Fruit fly (Drosophila melanogaster): ENCODE results near the gene CG45071.

The CG45071 gene

DNA sequence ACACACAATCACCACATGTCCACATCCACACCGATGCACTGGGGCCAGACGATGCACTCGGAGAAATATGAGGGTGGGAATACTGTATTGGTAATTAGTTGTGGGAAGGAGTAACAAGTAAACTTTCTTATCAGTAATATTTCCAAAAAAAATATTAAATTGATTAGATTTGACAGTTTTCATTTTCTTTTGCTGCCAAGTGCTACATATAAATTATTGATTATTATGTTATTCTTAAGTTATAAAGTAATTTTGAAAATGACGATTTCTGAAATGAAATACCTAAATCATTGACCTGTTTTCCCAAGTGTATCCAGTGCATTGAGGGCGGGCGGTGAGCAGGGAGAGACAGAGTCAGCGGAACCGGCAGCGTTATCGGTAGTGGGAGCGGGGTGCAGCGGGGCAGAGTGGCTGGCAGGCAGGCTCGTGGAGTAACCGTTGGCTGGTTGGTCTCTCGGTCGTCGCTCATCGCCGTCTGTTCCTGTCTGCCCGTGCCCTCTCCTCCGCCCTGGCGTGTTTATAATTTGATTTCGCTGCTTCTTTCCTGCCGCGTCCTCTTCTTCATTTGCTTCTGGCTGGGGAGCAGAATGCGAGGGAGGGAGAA is 2.2 kb downstream of the CG45071 start (continued):
- TF ChIP-seq tup (GFP tag; optimal IDR thresholded peaks at IDR 0.05) = no peak
- TF ChIP-seq ac (GFP tag; optimal IDR thresholded peaks at IDR 0.05) = no peak
- TF ChIP-seq BEAF-32 (GFP tag; optimal IDR thresholded peaks at IDR 0.05) = no peak
- peak; percentile 60 for TF ChIP-seq CoRest (tag; optimal IDR thresholded peaks at IDR 0.05)
- TF ChIP-seq vnd (GFP tag; IDR thresholded peaks at IDR 0.05; ENCODE audit: partially characterized antibody) = no peak
- no peak for TF ChIP-seq vfl (GFP tag; optimal IDR thresholded peaks at IDR 0.05)
- TF ChIP-seq NC2α (GFP tag; optimal IDR thresholded peaks at IDR 0.05) = no peak
- TF ChIP-seq CG6254 (GFP tag; optimal IDR thresholded peaks at IDR 0.05) = peak; percentile 32
- no peak for TF ChIP-seq gce (GFP tag; IDR thresholded peaks at IDR 0.05)
- peak; percentile 20 for TF ChIP-seq twi (tag; optimal IDR thresholded peaks at IDR 0.05)
- TF ChIP-seq PHDP (tag; optimal IDR thresholded peaks at IDR 0.05) = peak; percentile 46
- no peak for TF ChIP-seq Dad (GFP tag; optimal IDR thresholded peaks at IDR 0.05)
- TF ChIP-seq CG7556 (GFP tag; optimal IDR thresholded peaks at IDR 0.05) = peak; percentile 83
- TF ChIP-seq NK7.1 (GFP tag; optimal IDR thresholded peaks at IDR 0.05) = no peak
- peak; percentile 40 for TF ChIP-seq CG6654 (GFP tag; optimal IDR thresholded peaks at IDR 0.05)
- no peak for TF ChIP-seq CG12942 (GFP tag; optimal IDR thresholded peaks at IDR 0.05)
- TF ChIP-seq CG11723 (GFP tag; optimal IDR thresholded peaks at IDR 0.05) = no peak
- no peak for TF ChIP-seq Poxn (GFP tag; IDR thresholded peaks at IDR 0.05)
- TF ChIP-seq CG4617 (GFP tag; optimal IDR thresholded peaks at IDR 0.05; ENCODE audit: borderline replicate concordance) = no peak
- TF ChIP-seq Usf (GFP tag; optimal IDR thresholded peaks at IDR 0.05) = peak; percentile 5
- no peak for TF ChIP-seq Nf-YA (GFP tag; IDR thresholded peaks at IDR 0.05)
- no peak for TF ChIP-seq run (tag; optimal IDR thresholded peaks at IDR 0.05)
- no peak for TF ChIP-seq klu (GFP tag; IDR thresholded peaks at IDR 0.05)
- no peak for TF ChIP-seq MBD-R2 (GFP tag; IDR thresholded peaks at IDR 0.05)
- TF ChIP-seq bcd (GFP tag; optimal IDR thresholded peaks at IDR 0.05) = peak; percentile 57
- no peak for TF ChIP-seq Adf1 (GFP tag; IDR thresholded peaks at IDR 0.05)
- no peak for TF ChIP-seq zen2 (GFP tag; IDR thresholded peaks at IDR 0.05; ENCODE audit: partially characterized antibody)
- no peak for TF ChIP-seq fru (optimal IDR thresholded peaks at IDR 0.05)
- peak; percentile 5; the same call in 1 of the 4 replicates for TF ChIP-seq Gug (GFP tag; IDR thresholded peaks at IDR 0.05)
- TF ChIP-seq CG14667 (GFP tag; IDR thresholded peaks at IDR 0.05) = no peak
- TF ChIP-seq CG17612 (GFP tag; IDR thresholded peaks at IDR 0.05) = no peak
- no peak for TF ChIP-seq gcm (GFP tag; optimal IDR thresholded peaks at IDR 0.05)
- no peak for TF ChIP-seq CG7987 (GFP tag; optimal IDR thresholded peaks at IDR 0.05)
- TF ChIP-seq Hmr (GFP tag; optimal IDR thresholded peaks at IDR 0.05) = peak; percentile 52
- TF ChIP-seq CG15601 (tag; optimal IDR thresholded peaks at IDR 0.05) = peak; percentile 64
- peak; percentile 68 for TF ChIP-seq CG7839 (tag; optimal IDR thresholded peaks at IDR 0.05)
- no peak for TF ChIP-seq oc (tag; optimal IDR thresholded peaks at IDR 0.05)
- TF ChIP-seq slbo (GFP tag; IDR thresholded peaks at IDR 0.05) = no peak
- no peak for TF ChIP-seq Atf3 (GFP tag; optimal IDR thresholded peaks at IDR 0.05)
- TF ChIP-seq lab (GFP tag; optimal IDR thresholded peaks at IDR 0.05) = no peak
- TF ChIP-seq CG17912 (GFP tag; optimal IDR thresholded peaks at IDR 0.05) = no peak
- TF ChIP-seq CG12155 (GFP tag; optimal IDR thresholded peaks at IDR 0.05) = peak; percentile 25
- no peak for TF ChIP-seq ase (GFP tag; IDR thresholded peaks at IDR 0.05)
- no peak for TF ChIP-seq CG13894 (tag; optimal IDR thresholded peaks at IDR 0.05)
- no peak for TF ChIP-seq CG31388 (GFP tag; optimal IDR thresholded peaks at IDR 0.05)
- TF ChIP-seq exex (tag; optimal IDR thresholded peaks at IDR 0.05) = no peak
- TF ChIP-seq CG9817 (tag; optimal IDR thresholded peaks at IDR 0.05) = no peak
- TF ChIP-seq salm (tag; optimal IDR thresholded peaks at IDR 0.05) = no peak
- TF ChIP-seq Mad (GFP tag; optimal IDR thresholded peaks at IDR 0.05) = no peak
- TF ChIP-seq Optix (GFP tag; IDR thresholded peaks at IDR 0.05) = no peak

Data from whole organism, embryonic.